Worm (Caenorhabditis elegans) whole organism, young adult: Measurements from ENCODE around the gene F59D12.2.

Experiments
- C17E4.6 ChIP-seq: fragments of 200-800 bp; sonication (Bioruptor generic); IDR thresholded peaks from 2 replicates; pipeline ENCODE4 v1.3.6; 2022; ENCODE audit warnings: missing genetic modification reagents, missing genetic modification characterization, missing compliant biosample characterization
- aptf-3 ChIP-seq: fragments of 200-800 bp; sonication (Bioruptor generic); IDR thresholded peaks from 2 replicates; pipeline ENCODE4 v1.3.6; 2022; ENCODE audit warnings: missing genetic modification characterization, missing compliant biosample characterization
- attf-3 ChIP-seq: fragments of 200-800 bp; sonication (Bioruptor generic); conservative IDR thresholded peaks from 2 replicates; pipeline ENCODE4 v1.3.6; 2022; ENCODE audit warnings: missing genetic modification reagents, missing genetic modification characterization, missing compliant biosample characterization
- hsf-1 ChIP-seq: fragments of 200-800 bp; sonication (Bioruptor generic); IDR thresholded peaks from 2 replicates; pipeline ENCODE4 v1.3.6; 2022; ENCODE audit warnings: missing genetic modification reagents, missing genetic modification characterization, missing compliant biosample characterization
- rcor-1 ChIP-seq: fragments of 200-800 bp; sonication (Bioruptor generic); IDR thresholded peaks from 2 replicates; pipeline ENCODE4 v1.3.6; 2022; ENCODE audit warnings: missing genetic modification reagents, missing genetic modification characterization, missing compliant biosample characterization
- rec-8 ChIP-seq, 2 experiments: sonication (generic microtip); optimal IDR thresholded peaks; 2 replicates each; lab custom pipeline; 2016; ENCODE audit warnings: mild to moderate bottlenecking in 2 of 2, missing genetic modification characterization in 2 of 2, missing genetic modification reagents in 2 of 2, missing genotype in 2 of 2, missing biosample characterization in 1 of 2, missing compliant biosample characterization in 1 of 2, moderate library complexity in 1 of 2
- tbp1 ChIP-seq: fragments of 200-800 bp; sonication (Bioruptor generic); optimal IDR thresholded peaks from 2 replicates; lab custom pipeline; 2018; ENCODE audit warnings: mild to moderate bottlenecking, missing genetic modification characterization, missing compliant biosample characterization

DNA sequence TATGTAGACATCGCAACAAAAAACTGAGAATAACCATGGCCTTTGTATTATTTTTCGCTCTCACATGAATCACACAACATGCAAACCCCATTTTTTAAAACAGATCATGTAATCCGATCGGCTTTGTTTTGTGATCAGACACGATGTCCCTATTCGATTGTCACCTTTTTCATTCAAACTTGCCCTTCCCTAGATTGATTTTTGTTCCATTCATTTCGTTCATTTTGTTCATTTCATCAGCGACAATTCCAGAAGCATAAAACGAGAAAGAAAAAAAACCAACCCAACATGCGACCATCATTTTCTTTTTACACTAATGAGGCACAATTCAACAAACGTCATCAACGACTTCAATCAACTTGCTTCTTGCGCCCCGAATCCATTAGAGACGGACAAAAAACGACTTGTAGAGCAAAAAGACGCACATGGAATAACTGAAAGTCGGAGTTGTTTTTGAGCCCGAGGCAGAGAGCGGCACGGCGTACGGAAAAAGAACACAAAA, 24.6 kb downstream of the F59D12.2 start, which contains the start of gene F59D12.3:
- TF ChIP-seq attf-3 (no peak), hsf-1 (GFP tag; lab: Robert Waterston, UW) (no peak), rcor-1 (GFP tag; lab: Robert Waterston, UW) (no peak), aptf-3 (GFP tag; lab: Robert Waterston, UW) (no peak), C17E4.6 (GFP tag; lab: Robert Waterston, UW) (no peak), rec-8 (tag; optimal IDR thresholded peaks at IDR 0.05; lab: Kevin White, UChicago) (no peak), tbp1 (GFP tag; lab: Kevin White, UChicago) (no peak)
